Worm (Caenorhabditis elegans): ENCODE results near the gene F54A3.5.

ce11 chrII:2253676-2254075 lies 28.2 kb upstream of the F54A3.5 start:
- TF ChIP-seq ztf-4 (tag; optimal IDR thresholded peaks at IDR 0.05) = no peak
- TF ChIP-seq nhr-28 (tag; optimal IDR thresholded peaks at IDR 0.05) = no peak
- no peak for TF ChIP-seq egl-27 (tag; optimal IDR thresholded peaks at IDR 0.05)
- TF ChIP-seq elt-2 (tag; optimal IDR thresholded peaks at IDR 0.05) = no peak
- TF ChIP-seq unc-62 (GFP tag; optimal IDR thresholded peaks at IDR 0.05) = no peak
- TF ChIP-seq isw-1 (GFP tag; IDR thresholded peaks at IDR 0.05) = no peak
- no peak for TF ChIP-seq dsc-1 (tag; optimal IDR thresholded peaks at IDR 0.05)
- no peak for TF ChIP-seq sox-4 (tag; optimal IDR thresholded peaks at IDR 0.05)

All from whole organism, L1 larva.